Worm (Caenorhabditis elegans): ENCODE measurements around the gene cest-16.

cest-16 gene

ce11 chrX:6266739-6267138, 33.0 kb upstream of the cest-16 start, which contains the start of gene W05H9.2:
Gene W05H9.2 (plus strand): TSS chrX:6267039.
- TF ChIP-seq fkh-2 (tag; optimal IDR thresholded peaks at IDR 0.05) (no peak), aly-2 (tag; optimal IDR thresholded peaks at IDR 0.05) (no peak), ZK546.5 (tag; optimal IDR thresholded peaks at IDR 0.05) (no peak), lsy-12 (tag; optimal IDR thresholded peaks at IDR 0.05) (no peak), ama-1 (optimal IDR thresholded peaks at IDR 0.05) (no peak), ztf-11 (tag; optimal IDR thresholded peaks at IDR 0.05) (no peak)

ce11 chrX:6271718-6272117, 28.0 kb upstream of the cest-16 start, which contains the start of gene lro-1:
Gene lro-1 (plus strand): TSS chrX:6272089.
- TF ChIP-seq nhr-43 (tag; optimal IDR thresholded peaks at IDR 0.05; ENCODE audit: poor library complexity, severe bottlenecking) (no peak), elt-2 (tag; optimal IDR thresholded peaks at IDR 0.05) (peak; percentile 94), ztf-4 (tag; optimal IDR thresholded peaks at IDR 0.05) (no peak), pha-4 (tag; optimal IDR thresholded peaks at IDR 0.05) (peak; percentile 37), jun-1 (tag; optimal IDR thresholded peaks at IDR 0.05) (peak; percentile 40), skn-1 (tag; optimal IDR thresholded peaks at IDR 0.05) (peak; percentile 76), pqm-1 (tag; optimal IDR thresholded peaks at IDR 0.05) (peak; percentile 88), ceh-28 (tag; optimal IDR thresholded peaks at IDR 0.05) (no peak)

- TF ChIP-seq ceh-16 (tag; optimal IDR thresholded peaks at IDR 0.05) (no peak), nhr-43 (tag; optimal IDR thresholded peaks at IDR 0.05; ENCODE audit: poor library complexity, severe bottlenecking) (no peak), ztf-4 (tag; optimal IDR thresholded peaks at IDR 0.05) (no peak), egl-27 (tag; optimal IDR thresholded peaks at IDR 0.05) (no peak), nhr-11 (tag; optimal IDR thresholded peaks at IDR 0.05) (no peak), nhr-12 (tag; optimal IDR thresholded peaks at IDR 0.05) (no peak), jun-1 (tag; optimal IDR thresholded peaks at IDR 0.05) (no peak), unc-62 (GFP tag; optimal IDR thresholded peaks at IDR 0.05) (no peak), lin-15B (tag; optimal IDR thresholded peaks at IDR 0.05) (no peak), ceh-28 (tag; optimal IDR thresholded peaks at IDR 0.05) (no peak), ceh-9 (tag; optimal IDR thresholded peaks at IDR 0.05) (no peak), lsy-12 (tag; optimal IDR thresholded peaks at IDR 0.05) (no peak), nfya-1 (tag; optimal IDR thresholded peaks at IDR 0.05; ENCODE audit: insufficient read depth) (no peak), R02D3.7 (tag; optimal IDR thresholded peaks at IDR 0.05) (no peak), hmg-11 (tag; optimal IDR thresholded peaks at IDR 0.05) (no peak), fkh-10 (GFP tag; optimal IDR thresholded peaks at IDR 0.05) (no peak), nhr-23 (tag; optimal IDR thresholded peaks at IDR 0.05) (no peak), ztf-11 (tag; optimal IDR thresholded peaks at IDR 0.05) (no peak), zag-1 (tag; optimal IDR thresholded peaks at IDR 0.05) (no peak), lin-39 (tag; optimal IDR thresholded peaks at IDR 0.05) (no peak)
These were observed 26.0 kb upstream of the cest-16 start for ce11 chrX:6273772-6274171.

ce11 chrX:6274270-6274669, 25.5 kb upstream of the cest-16 start:
- TF ChIP-seq mml-1 (tag; optimal IDR thresholded peaks at IDR 0.05) (no peak), unc-62 (GFP tag; optimal IDR thresholded peaks at IDR 0.05) (no peak), ama-1 (optimal IDR thresholded peaks at IDR 0.05) (no peak), lin-39 (tag; optimal IDR thresholded peaks at IDR 0.05) (no peak), elt-2 (tag; optimal IDR thresholded peaks at IDR 0.05) (peak; percentile 80), jun-1 (tag; optimal IDR thresholded peaks at IDR 0.05) (peak; percentile 27), zag-1 (tag; optimal IDR thresholded peaks at IDR 0.05) (no peak), nhr-67 (tag; optimal IDR thresholded peaks at IDR 0.05) (no peak), pha-4 (tag; optimal IDR thresholded peaks at IDR 0.05) (peak; percentile 27), R02D3.7 (tag; optimal IDR thresholded peaks at IDR 0.05) (no peak), skn-1 (tag; optimal IDR thresholded peaks at IDR 0.05) (peak; percentile 61), nhr-43 (tag; optimal IDR thresholded peaks at IDR 0.05; ENCODE audit: poor library complexity, severe bottlenecking) (no peak), nhr-11 (tag; optimal IDR thresholded peaks at IDR 0.05) (no peak), pqm-1 (tag; optimal IDR thresholded peaks at IDR 0.05) (peak; percentile 83), fos-1 (tag; optimal IDR thresholded peaks at IDR 0.05) (no peak), egl-5 (tag; optimal IDR thresholded peaks at IDR 0.05) (no peak), tbx-2 (tag; optimal IDR thresholded peaks at IDR 0.05) (no peak)

- peak; percentile 8 for TF ChIP-seq nfya-1 (tag; optimal IDR thresholded peaks at IDR 0.05; ENCODE audit: insufficient read depth)
- no peak for TF ChIP-seq nhr-11 (tag; optimal IDR thresholded peaks at IDR 0.05)
- TF ChIP-seq nhr-23 (tag; optimal IDR thresholded peaks at IDR 0.05) = peak; percentile 16
- no peak for TF ChIP-seq ztf-4 (tag; optimal IDR thresholded peaks at IDR 0.05)
- TF ChIP-seq aly-2 (tag; optimal IDR thresholded peaks at IDR 0.05) = no peak
- TF ChIP-seq nhr-237 (tag; optimal IDR thresholded peaks at IDR 0.05) = no peak
- TF ChIP-seq nhr-25 (tag; optimal IDR thresholded peaks at IDR 0.05) = peak; percentile 72
- no peak for TF ChIP-seq skn-1 (tag; optimal IDR thresholded peaks at IDR 0.05)
- TF ChIP-seq nhr-43 (tag; optimal IDR thresholded peaks at IDR 0.05; ENCODE audit: poor library complexity, severe bottlenecking) = no peak
- TF ChIP-seq unc-62 (GFP tag; optimal IDR thresholded peaks at IDR 0.05) = no peak
- TF ChIP-seq pha-4 (tag; optimal IDR thresholded peaks at IDR 0.05) = no peak
- TF ChIP-seq tbx-2 (tag; optimal IDR thresholded peaks at IDR 0.05) = no peak
- TF ChIP-seq lin-39 (tag; optimal IDR thresholded peaks at IDR 0.05) = no peak
- TF ChIP-seq pqm-1 (tag; optimal IDR thresholded peaks at IDR 0.05) = no peak
- TF ChIP-seq unc-39 (tag; optimal IDR thresholded peaks at IDR 0.05) = no peak
- no peak for TF ChIP-seq lsy-12 (tag; optimal IDR thresholded peaks at IDR 0.05)
- no peak for TF ChIP-seq daf-12 (tag; optimal IDR thresholded peaks at IDR 0.05)
- no peak for TF ChIP-seq ZK546.5 (tag; optimal IDR thresholded peaks at IDR 0.05)
- no peak for TF ChIP-seq ceh-82 (tag; optimal IDR thresholded peaks at IDR 0.05)
- no peak for TF ChIP-seq zag-1 (tag; optimal IDR thresholded peaks at IDR 0.05)
- no peak for TF ChIP-seq mdl-1 (tag; optimal IDR thresholded peaks at IDR 0.05)
- TF ChIP-seq jun-1 (tag; optimal IDR thresholded peaks at IDR 0.05) = no peak
- TF ChIP-seq fos-1 (tag; optimal IDR thresholded peaks at IDR 0.05) = no peak
These were observed 24.4 kb upstream of the cest-16 start for ce11 chrX:6275343-6275742.
